Worm (Caenorhabditis elegans): ENCODE results near the gene Y57A10A.29.
"Not testable (repeated sequence)": the region's sequence is repeated elsewhere in the genome, so short reads cannot be mapped to it uniquely, and the experiment has no call there.

Gene Y57A10A.29

ce11 chrII:12266797-12267196 lies 12.6 kb upstream of the Y57A10A.29 start:
- TF ChIP-seq unc-62 (GFP tag; optimal IDR thresholded peaks at IDR 0.05) = no peak

DNA sequence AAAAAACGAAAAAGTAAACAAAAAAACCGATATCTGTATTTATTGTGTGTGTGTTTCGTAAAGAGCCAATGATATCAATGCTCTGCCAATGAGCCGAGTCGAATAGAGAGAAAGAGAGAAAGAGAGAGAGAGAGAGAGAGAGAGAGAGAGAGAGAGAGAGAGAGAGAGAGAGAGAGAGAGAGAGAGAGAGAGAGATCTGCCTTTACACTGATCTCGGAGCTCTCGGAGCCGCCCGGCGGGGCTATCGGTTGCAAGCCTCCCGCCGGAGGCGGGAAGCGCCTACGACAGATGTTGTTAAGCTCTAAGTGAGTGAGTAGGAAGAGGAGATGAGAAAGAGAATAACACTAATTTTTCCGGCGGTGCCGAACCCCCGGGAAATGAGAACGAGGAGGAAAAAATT lies 10.5 kb upstream of the Y57A10A.29 start:
- TF ChIP-seq unc-62 (GFP tag; optimal IDR thresholded peaks at IDR 0.05) = no peak

- TF ChIP-seq unc-62 (GFP tag; optimal IDR thresholded peaks at IDR 0.05) = no peak
Measured at ce11 chrII:12274944-12275343, 4.4 kb upstream of the Y57A10A.29 start, which contains the start of gene Y57A10A.27. Gene Y57A10A.27, minus strand, starts transcription at chrII:12275044.

DNA sequence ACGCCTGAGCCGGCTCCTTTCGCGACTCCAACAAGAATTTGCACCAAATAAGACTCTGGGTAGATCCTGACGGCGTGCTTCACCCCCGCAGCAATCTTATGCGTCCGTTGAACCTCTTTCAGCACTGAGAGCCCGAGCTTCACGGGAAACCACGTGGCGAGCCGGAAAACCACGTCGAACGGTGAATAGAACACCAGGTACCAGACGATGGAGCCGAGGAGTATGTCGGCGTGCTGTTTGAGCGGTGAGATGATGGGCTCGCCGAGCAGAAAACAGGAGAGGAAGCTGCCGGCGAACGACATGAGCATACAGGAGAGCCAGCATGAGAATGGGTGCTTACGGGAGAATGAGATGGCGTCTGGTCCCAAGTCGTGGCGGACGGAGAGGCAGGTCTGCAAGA lies 759 bp upstream of the Y57A10A.29 start:
- no peak for TF ChIP-seq unc-62 (GFP tag; optimal IDR thresholded peaks at IDR 0.05)

- no peak for TF ChIP-seq unc-62 (GFP tag; optimal IDR thresholded peaks at IDR 0.05)
Measured at ce11 chrII:12280360-12280759, 999 bp downstream of the Y57A10A.29 start, which contains the start of gene ife-5. Gene ife-5, plus strand, starts transcription at chrII:12280660.

- no peak for TF ChIP-seq unc-62 (GFP tag; optimal IDR thresholded peaks at IDR 0.05)
Measured at ce11 chrII:12284045-12284444, 4.7 kb downstream of the Y57A10A.29 start.

- no peak for TF ChIP-seq unc-62 (GFP tag; optimal IDR thresholded peaks at IDR 0.05)
Measured at ce11 chrII:12289085-12289484, 9.7 kb downstream of the Y57A10A.29 start, which contains the start of gene Y57A10A.31. Gene Y57A10A.31, plus strand, starts transcription at chrII:12289385.

ce11 chrII:12296591-12296990 lies 17.2 kb downstream of the Y57A10A.29 start:
- TF ChIP-seq unc-62 (GFP tag; optimal IDR thresholded peaks at IDR 0.05) = no peak

- TF ChIP-seq unc-62 (GFP tag; optimal IDR thresholded peaks at IDR 0.05) = no peak
Measured at ce11 chrII:12300680-12301079, 21.3 kb downstream of the Y57A10A.29 start.

DNA sequence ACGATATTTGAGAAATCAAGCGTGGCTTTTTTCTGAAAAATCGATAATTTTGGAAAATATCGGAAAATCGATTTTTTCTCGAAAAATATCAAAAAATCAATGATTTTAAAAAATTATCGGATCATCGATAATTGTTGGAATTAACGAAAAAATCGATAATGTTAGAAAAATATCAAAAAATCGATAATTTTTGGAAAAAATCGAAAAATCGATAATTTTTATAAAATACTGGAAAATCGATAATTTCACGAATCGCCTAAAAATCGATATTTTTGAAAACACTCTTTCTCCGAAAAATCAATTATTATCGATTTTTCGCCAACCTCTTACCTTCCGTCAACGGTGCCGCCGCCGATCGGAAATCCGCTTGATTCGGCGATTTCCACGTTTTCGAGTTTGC lies 21.9 kb downstream of the Y57A10A.29 start:
- no peak for TF ChIP-seq unc-62 (GFP tag; optimal IDR thresholded peaks at IDR 0.05)

ce11 chrII:12302354-12302753 lies 23.0 kb downstream of the Y57A10A.29 start, which contains the start of gene C50E10.1:
Gene C50E10.1, minus strand, starts transcription at chrII:12302454.
- no peak for TF ChIP-seq unc-62 (GFP tag; optimal IDR thresholded peaks at IDR 0.05)

ce11 chrII:12303142-12303541 lies 23.8 kb downstream of the Y57A10A.29 start, which contains the start of gene sre-50:
Gene sre-50, plus strand, starts transcription at chrII:12303525.
- TF ChIP-seq unc-62 (GFP tag; optimal IDR thresholded peaks at IDR 0.05) = no peak

DNA sequence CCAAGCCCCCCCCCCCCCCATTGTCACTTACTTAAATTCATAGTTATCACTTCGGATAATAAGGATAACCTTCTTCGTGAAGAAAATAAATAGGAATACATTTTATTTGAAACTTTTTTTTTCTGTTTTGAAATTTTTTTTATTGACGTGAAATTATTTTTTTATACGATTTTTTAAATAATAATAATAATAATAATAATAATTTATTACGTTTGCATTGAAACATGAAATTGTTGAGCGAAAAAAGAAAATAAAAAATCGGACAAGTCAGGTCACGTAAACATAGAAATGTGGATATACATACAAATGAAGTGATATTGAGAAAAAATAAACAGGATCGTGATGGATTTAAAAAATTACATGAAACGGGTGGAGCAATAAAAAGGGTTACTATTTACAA lies 30.3 kb downstream of the Y57A10A.29 start, which contains the start of gene C50E10.2:
Gene C50E10.2, minus strand, starts transcription at position 101 of the 400 bp plus-strand sequence.
- no peak for TF ChIP-seq unc-62 (GFP tag; optimal IDR thresholded peaks at IDR 0.05)

- TF ChIP-seq unc-62 (GFP tag; optimal IDR thresholded peaks at IDR 0.05) = no peak
Measured at ce11 chrII:12311560-12311959, 32.2 kb downstream of the Y57A10A.29 start, which contains the start of gene sre-51. Gene sre-51, plus strand, starts transcription at chrII:12311860.

DNA sequence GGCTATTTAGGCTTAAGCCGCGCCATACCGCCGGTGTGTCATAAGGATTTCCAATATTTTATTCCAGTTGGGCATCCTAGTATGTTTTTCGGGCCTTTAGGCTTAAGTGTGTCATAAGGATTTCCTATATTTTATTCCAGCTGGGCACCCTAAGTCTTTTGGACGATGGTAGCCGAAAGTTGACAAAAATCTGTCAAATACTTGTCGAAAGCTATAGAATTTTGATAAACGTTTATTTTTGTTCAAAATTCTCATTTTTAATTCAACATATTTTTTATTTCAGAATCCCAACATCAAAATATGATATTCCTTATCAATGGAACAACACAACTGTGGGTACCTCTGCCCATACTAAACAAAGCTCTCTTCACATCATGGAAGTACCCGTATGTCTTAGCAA lies 39.2 kb downstream of the Y57A10A.29 start, which contains the start of gene sre-49:
Gene sre-49, plus strand, starts transcription at position 301 of the 400 bp plus-strand sequence.
- not testable (repeated sequence) for TF ChIP-seq unc-62 (GFP tag; optimal IDR thresholded peaks at IDR 0.05)

DNA sequence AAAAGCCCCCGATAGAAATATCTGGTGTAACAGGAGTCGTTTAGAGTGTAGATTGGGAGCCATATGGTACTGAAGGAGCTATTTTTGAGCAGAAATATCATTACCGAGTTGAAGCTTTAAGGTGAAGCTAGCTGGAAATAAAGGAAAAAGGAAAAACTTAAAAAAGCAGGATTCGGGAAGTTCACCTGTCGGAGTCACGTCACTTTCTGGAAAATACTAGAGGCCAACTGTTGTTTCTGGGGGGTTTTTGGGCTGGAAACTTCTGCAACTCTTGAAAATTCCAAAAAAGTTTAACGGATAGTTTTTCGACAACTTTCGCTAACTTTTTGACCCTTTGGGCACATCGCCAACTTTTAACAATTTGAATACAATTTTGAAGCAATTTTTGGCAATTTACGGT lies 43.9 kb downstream of the Y57A10A.29 start, which contains the start of gene sre-53:
Gene sre-53, minus strand, starts transcription at position 101 of the 400 bp plus-strand sequence.
- TF ChIP-seq unc-62 (GFP tag; optimal IDR thresholded peaks at IDR 0.05) = no peak

- TF ChIP-seq unc-62 (GFP tag; optimal IDR thresholded peaks at IDR 0.05) = no peak
Measured at ce11 chrII:12324159-12324558, 44.8 kb downstream of the Y57A10A.29 start, which contains the start of gene sre-56. Gene sre-56, plus strand, starts transcription at chrII:12324459.

DNA sequence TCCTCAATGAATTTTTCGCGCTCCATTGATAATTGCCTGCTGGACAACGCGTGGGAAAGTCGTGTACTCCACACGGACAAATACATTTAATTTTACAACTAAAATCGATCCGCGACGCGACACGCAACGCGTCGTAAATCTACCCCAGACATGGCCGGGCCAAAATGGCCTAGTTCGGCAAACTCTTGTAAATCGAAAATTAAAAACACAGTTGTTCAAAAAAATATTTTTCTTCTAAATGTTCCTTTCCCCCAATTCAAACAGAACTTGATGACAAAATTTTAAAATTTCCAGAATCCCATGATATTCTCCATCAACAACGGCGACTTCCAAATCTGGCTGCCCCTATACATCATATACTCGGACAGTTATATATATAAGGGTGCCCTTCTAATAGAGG lies 49.6 kb downstream of the Y57A10A.29 start, which contains the start of gene sre-55:
Gene sre-55, plus strand, starts transcription at position 301 of the 400 bp plus-strand sequence.
- no peak for TF ChIP-seq unc-62 (GFP tag; optimal IDR thresholded peaks at IDR 0.05)
